Fruit fly (Drosophila melanogaster): ENCODE data around the gene CG3939.

Gene CG3939

dm6 chrX:3136338-3137086, 38.3 kb upstream of the CG3939 start (continued):
- TF ChIP-seq wdn (GFP tag; IDR thresholded peaks at IDR 0.05) (no peak), CG32767 (GFP tag; IDR thresholded peaks at IDR 0.05) (no peak), knrl (GFP tag; IDR thresholded peaks at IDR 0.05; ENCODE audit: partially characterized antibody) (no peak), CG4360 (GFP tag; IDR thresholded peaks at IDR 0.05) (no peak), Chrac-16 (GFP tag; optimal IDR thresholded peaks at IDR 0.05) (no peak), slou (GFP tag; optimal IDR thresholded peaks at IDR 0.05) (no peak), croc (GFP tag; conservative IDR thresholded peaks at IDR 0.05) (no peak), CG3995 (GFP tag; optimal IDR thresholded peaks at IDR 0.05) (no peak), CG3281 (GFP tag; optimal IDR thresholded peaks at IDR 0.05) (no peak), Hr78 (GFP tag; optimal IDR thresholded peaks at IDR 0.05) (peak in 1 of 2 experiments; percentile 18), zf30C (GFP tag; optimal IDR thresholded peaks at IDR 0.05) (no peak), chm (GFP tag; IDR thresholded peaks at IDR 0.05) (peak; percentile 54; the same call in 1 of the 2 replicates), Doc3 (GFP tag; IDR thresholded peaks at IDR 0.05; ENCODE audit: partially characterized antibody) (no peak), CG13296 (GFP tag; optimal IDR thresholded peaks at IDR 0.05) (no peak), ato (GFP tag; IDR thresholded peaks at IDR 0.05; ENCODE audit: partially characterized antibody) (no peak), bab2 (GFP tag; optimal IDR thresholded peaks at IDR 0.05) (no peak), CG2202 (tag; optimal IDR thresholded peaks at IDR 0.05) (peak; percentile 47), ranshi (GFP tag; IDR thresholded peaks at IDR 0.05) (no peak), seq (GFP tag; IDR thresholded peaks at IDR 0.05) (no peak), ken (GFP tag; IDR thresholded peaks at IDR 0.05) (no peak), az2 (GFP tag; optimal IDR thresholded peaks at IDR 0.05) (no peak), MBD-R2 (GFP tag; IDR thresholded peaks at IDR 0.05) (no peak), NC2β (GFP tag; optimal IDR thresholded peaks at IDR 0.05) (peak; percentile 26), CG7745 (tag; optimal IDR thresholded peaks at IDR 0.05) (no peak), fd96Cb (tag; optimal IDR thresholded peaks at IDR 0.05) (no peak), eve (GFP tag; optimal IDR thresholded peaks at IDR 0.05) (no peak), zen (tag; optimal IDR thresholded peaks at IDR 0.05) (peak; percentile 0), Sry-β (GFP tag; optimal IDR thresholded peaks at IDR 0.05) (no peak), Scr (GFP tag; IDR thresholded peaks at IDR 0.05; ENCODE audit: partially characterized antibody) (no peak), CG42726 (GFP tag; IDR thresholded peaks at IDR 0.05; ENCODE audit: partially characterized antibody) (no peak), CG4820 (GFP tag; optimal IDR thresholded peaks at IDR 0.05) (no peak), Ada2b (GFP tag; IDR thresholded peaks at IDR 0.05) (no peak), sens (GFP tag) (peak; percentile 93), CG6765 (GFP tag; optimal IDR thresholded peaks at IDR 0.05) (no peak), so (GFP tag; IDR thresholded peaks at IDR 0.05) (no peak), CG11723 (GFP tag; optimal IDR thresholded peaks at IDR 0.05) (no peak), CG7963 (GFP tag; IDR thresholded peaks at IDR 0.05; ENCODE audit: partially characterized antibody) (no peak), tup (GFP tag; optimal IDR thresholded peaks at IDR 0.05) (no peak), dysf (GFP tag; IDR thresholded peaks at IDR 0.05) (no peak), CG10543 (GFP tag; optimal IDR thresholded peaks at IDR 0.05) (no peak), CG12104 (GFP tag; optimal IDR thresholded peaks at IDR 0.05) (no peak), cas (GFP tag; IDR thresholded peaks at IDR 0.05) (no peak), CG4404 (GFP tag; IDR thresholded peaks at IDR 0.05) (no peak), CG11695 (GFP tag; IDR thresholded peaks at IDR 0.05) (no peak), otp (GFP tag; IDR thresholded peaks at IDR 0.05) (0 out of 3 replicates have a peak, but pooled peaks have one; percentile 20), Dip2 (GFP tag; IDR thresholded peaks at IDR 0.05) (no peak), btn (GFP tag; optimal IDR thresholded peaks at IDR 0.05) (peak; percentile 18), CG10366 (GFP tag; IDR thresholded peaks at IDR 0.05) (no peak), klu (GFP tag; IDR thresholded peaks at IDR 0.05) (no peak), CG1024 (GFP tag; IDR thresholded peaks at IDR 0.05) (no peak), mirr (GFP tag; optimal IDR thresholded peaks at IDR 0.05) (no peak)
